Fruit fly (Drosophila melanogaster) whole organism, embryonic: ENCODE results near the gene Pgant8.

Experiments
- CG11723 ChIP-seq: fragments of 200-800 bp; sonication (Bioruptor generic); optimal IDR thresholded peaks from 2 replicates; lab custom pipeline; 2017; ENCODE audit warnings: missing biosample characterization, mild to moderate bottlenecking, missing genetic modification characterization
- CG12155 ChIP-seq: fragments of 200-800 bp; sonication (Bioruptor generic); optimal IDR thresholded peaks from 3 replicates; lab custom pipeline; 2016; ENCODE audit warnings: missing biosample characterization, missing genetic modification characterization
- CG1603 ChIP-seq: fragments of 200-800 bp; sonication (Bioruptor generic); optimal IDR thresholded peaks from 2 replicates; lab custom pipeline; 2019; ENCODE audit warnings: missing biosample characterization, mild to moderate bottlenecking, missing genetic modification characterization, moderate library complexity
- CG16813 ChIP-seq: fragments of 200-800 bp; sonication (Bioruptor generic); IDR thresholded peaks from 3 replicates; pipeline ENCODE4 v1.3.6; 2022; ENCODE audit warnings: missing biosample characterization, missing genetic modification characterization; ENCODE audit not compliant: partially characterized antibody
- CG3407 ChIP-seq: fragments of 200-800 bp; sonication (Bioruptor generic); optimal IDR thresholded peaks from 2 replicates; lab custom pipeline; 2018; ENCODE audit warnings: missing biosample characterization, mild to moderate bottlenecking, missing genetic modification characterization
- CG34224 ChIP-seq: fragments of 200-800 bp; sonication (Bioruptor generic); IDR thresholded peaks from 3 replicates; pipeline ENCODE4 v1.3.6; 2022; ENCODE audit warnings: missing biosample characterization, missing genetic modification characterization; ENCODE audit not compliant: partially characterized antibody
- CG34422 ChIP-seq: fragments of 200-800 bp; sonication (Bioruptor generic); IDR thresholded peaks from 3 replicates; pipeline ENCODE4 v1.3.6; 2022; ENCODE audit warnings: missing biosample characterization, missing genetic modification characterization
- CG4404 ChIP-seq: fragments of 200-800 bp; sonication (Bioruptor generic); IDR thresholded peaks from 2 replicates; pipeline ENCODE4 v1.3.6; 2022; ENCODE audit warnings: missing biosample characterization, missing genetic modification characterization
- CG6254 ChIP-seq: fragments of 200-800 bp; sonication (Bioruptor generic); optimal IDR thresholded peaks from 3 replicates; lab custom pipeline; 2017; ENCODE audit warnings: mild to moderate bottlenecking, missing biosample characterization, missing genetic modification reagents, missing genetic modification characterization
- CG6791 ChIP-seq: fragments of 200-800 bp; sonication (Bioruptor generic); IDR thresholded peaks from 3 replicates; pipeline ENCODE4 v1.3.6; 2022; ENCODE audit warnings: missing biosample characterization, missing genetic modification characterization; ENCODE audit not compliant: partially characterized antibody
- CG7271 ChIP-seq: fragments of 200-800 bp; sonication (Bioruptor generic); optimal IDR thresholded peaks from 2 replicates; lab custom pipeline; 2018; ENCODE audit warnings: missing biosample characterization, mild to moderate bottlenecking, missing genetic modification characterization, moderate library complexity
- CG7372 ChIP-seq: fragments of 200-800 bp; sonication (Bioruptor generic); IDR thresholded peaks from 2 replicates; pipeline ENCODE4 v1.3.6; 2022; ENCODE audit warnings: missing biosample characterization, missing genetic modification characterization
- CG7786 ChIP-seq: fragments of 200-800 bp; sonication (Bioruptor generic); optimal IDR thresholded peaks from 2 replicates; lab custom pipeline; 2016; ENCODE audit warnings: missing biosample characterization, missing genetic modification characterization
- CG7928 ChIP-seq: fragments of 200-800 bp; sonication (Bioruptor generic); optimal IDR thresholded peaks from 2 replicates; lab custom pipeline; 2017; ENCODE audit warnings: missing biosample characterization, mild to moderate bottlenecking, missing genetic modification characterization
- CG7963 ChIP-seq: fragments of 200-800 bp; sonication (Bioruptor generic); IDR thresholded peaks from 3 replicates; pipeline ENCODE4 v1.3.6; 2022; ENCODE audit warnings: missing biosample characterization, missing genetic modification characterization; ENCODE audit not compliant: partially characterized antibody
- Chrac-16 ChIP-seq: fragments of 200-800 bp; sonication (Bioruptor generic); optimal IDR thresholded peaks from 3 replicates; lab custom pipeline; 2016; ENCODE audit warnings: missing biosample characterization, missing genetic modification characterization
- CrebB ChIP-seq: fragments of 200-800 bp; sonication (Bioruptor generic); optimal IDR thresholded peaks from 3 replicates; lab custom pipeline; 2018; ENCODE audit warnings: missing biosample characterization, mild to moderate bottlenecking, missing genetic modification characterization
- Doc3 ChIP-seq: fragments of 200-800 bp; sonication (Bioruptor generic); IDR thresholded peaks from 3 replicates; pipeline ENCODE4 v1.3.6; 2022; ENCODE audit warnings: missing biosample characterization, missing genetic modification characterization; ENCODE audit not compliant: partially characterized antibody
- Hr51 ChIP-seq, 2 experiments: fragments of 200-800 bp; sonication (Bioruptor generic); optimal IDR thresholded peaks; 2 replicates in 1 of 2; 3 replicates in 1 of 2; lab custom pipeline; 2016 to 2018; ENCODE audit warnings: missing biosample characterization in 2 of 2, missing genetic modification characterization in 2 of 2, mild to moderate bottlenecking in 1 of 2, moderate library complexity in 1 of 2
- MBD-R2 ChIP-seq: fragments of 200-800 bp; sonication (Bioruptor generic); IDR thresholded peaks from 2 replicates; pipeline ENCODE4 v1.3.6; 2022; ENCODE audit warnings: missing biosample characterization, missing genetic modification characterization
- Med ChIP-seq: fragments of 200-800 bp; sonication (Bioruptor generic); peaks from one replicate; lab custom pipeline; 2016; ENCODE audit warnings: missing biosample characterization, missing genetic modification characterization, mild to moderate bottlenecking, inconsistent platforms, moderate library complexity
- NC2α ChIP-seq: fragments of 200-800 bp; sonication (Bioruptor generic); optimal IDR thresholded peaks from 2 replicates; lab custom pipeline; 2016; ENCODE audit warnings: missing biosample characterization, missing genetic modification characterization
- NfI ChIP-seq: fragments of 200-800 bp; sonication (Bioruptor generic); optimal IDR thresholded peaks from 3 replicates; lab custom pipeline; 2018; ENCODE audit warnings: missing biosample characterization, mild to moderate bottlenecking, missing genetic modification characterization, moderate library complexity
- Oaz ChIP-seq: fragments of 200-800 bp; sonication (Bioruptor generic); IDR thresholded peaks from 2 replicates; pipeline ENCODE4 v1.3.6; 2022; ENCODE audit warnings: missing biosample characterization, missing genetic modification characterization
- Pdp1 ChIP-seq, 2 experiments: fragments of 200-800 bp; sonication (Bioruptor generic); optimal IDR thresholded peaks; 3 replicates each; lab custom pipeline; 2016; ENCODE audit warnings: missing biosample characterization in 2 of 2, missing genetic modification characterization in 2 of 2, mild to moderate bottlenecking in 1 of 2, moderate library complexity in 1 of 2
- Spps ChIP-seq: fragments of 200-800 bp; sonication (Bioruptor generic); optimal IDR thresholded peaks from 2 replicates; lab custom pipeline; 2018; ENCODE audit warnings: missing biosample characterization, mild to moderate bottlenecking, missing genetic modification characterization
- Sry-β ChIP-seq: fragments of 200-800 bp; sonication (Bioruptor generic); optimal IDR thresholded peaks from 2 replicates; lab custom pipeline; 2018; ENCODE audit warnings: missing biosample characterization, mild to moderate bottlenecking, missing genetic modification characterization, moderate library complexity
- Stat92E ChIP-seq, 3 experiments: fragments of >200 bp in 2 of 3; fragments of 200-800 bp in 1 of 3; sonication (Bioruptor generic) in 1 of 3; optimal IDR thresholded peaks; 2 replicates each; lab custom pipeline; 2017 to 2019; ENCODE audit warnings: missing biosample characterization in 3 of 3, missing genetic modification characterization in 3 of 3, mild to moderate bottlenecking in 1 of 3, moderate library complexity in 1 of 3
- Taf1 ChIP-seq: fragments of 200-800 bp; sonication (Bioruptor generic); IDR thresholded peaks from 2 replicates; pipeline ENCODE4 v1.3.6; 2022; ENCODE audit warnings: missing biosample characterization, missing genetic modification characterization
- ab ChIP-seq: fragments of 200-800 bp; sonication (Bioruptor generic); optimal IDR thresholded peaks from 2 replicates; lab custom pipeline; 2016; ENCODE audit warnings: missing biosample characterization, missing genetic modification characterization
- aop ChIP-seq: fragments of 200-800 bp; sonication (Bioruptor generic); IDR thresholded peaks from 2 replicates; pipeline ENCODE4 v1.3.6; 2022; ENCODE audit warnings: missing biosample characterization, missing genetic modification characterization
- az2 ChIP-seq: fragments of 200-800 bp; sonication (Bioruptor generic); optimal IDR thresholded peaks from 3 replicates; lab custom pipeline; 2016; ENCODE audit warnings: missing biosample characterization, missing genetic modification characterization
- ci ChIP-seq: fragments of 200-800 bp; sonication (Bioruptor generic); IDR thresholded peaks from 3 replicates; pipeline ENCODE4 v1.3.6; 2022; ENCODE audit warnings: missing biosample characterization, missing genetic modification characterization
- dmrt11E ChIP-seq: fragments of 200-800 bp; sonication (Bioruptor generic); optimal IDR thresholded peaks from 3 replicates; lab custom pipeline; 2018; ENCODE audit warnings: missing biosample characterization, mild to moderate bottlenecking, missing genetic modification characterization, moderate library complexity
- fd102C ChIP-seq: fragments of 200-800 bp; sonication (Bioruptor generic); optimal IDR thresholded peaks from 2 replicates; lab custom pipeline; 2018; ENCODE audit warnings: missing biosample characterization, mild to moderate bottlenecking, missing genetic modification characterization, moderate library complexity
- gsb ChIP-seq: fragments of 200-800 bp; sonication (Bioruptor generic); IDR thresholded peaks from 2 replicates; pipeline ENCODE4 v1.3.6; 2022; ENCODE audit warnings: missing biosample characterization, missing genetic modification characterization
- her ChIP-seq: fragments of 200-800 bp; sonication (Bioruptor generic); optimal IDR thresholded peaks from 2 replicates; lab custom pipeline; 2016; ENCODE audit warnings: missing biosample characterization, missing genetic modification characterization
- kah ChIP-seq: fragments of 200-800 bp; sonication (Bioruptor generic); optimal IDR thresholded peaks from 2 replicates; lab custom pipeline; 2018; ENCODE audit warnings: missing biosample characterization, mild to moderate bottlenecking, missing genetic modification characterization
- lov ChIP-seq, 2 experiments: fragments of 200-800 bp in 1 of 2; fragments of >200 bp in 1 of 2; sonication (Bioruptor generic) in 1 of 2; IDR thresholded peaks in 1 of 2; optimal IDR thresholded peaks in 1 of 2; 2 replicates in 1 of 2; 3 replicates in 1 of 2; pipeline versions ENCODE4 v1.3.6 to Lab custom; 2017 to 2022; ENCODE audit warnings: missing biosample characterization in 1 of 2, missing genetic modification characterization in 1 of 2
- onecut ChIP-seq: fragments of 200-800 bp; sonication (Bioruptor generic); IDR thresholded peaks from 2 replicates; pipeline ENCODE4 v1.3.6; 2022; ENCODE audit warnings: missing biosample characterization, missing genetic modification characterization
- pita ChIP-seq: fragments of 200-800 bp; sonication (Bioruptor generic); optimal IDR thresholded peaks from 2 replicates; lab custom pipeline; 2017; ENCODE audit warnings: missing biosample characterization, mild to moderate bottlenecking, missing genetic modification characterization
- pum ChIP-seq: fragments of 200-800 bp; sonication (Bioruptor generic); optimal IDR thresholded peaks from 2 replicates; lab custom pipeline; 2016; ENCODE audit warnings: missing biosample characterization, missing genetic modification characterization
- ranshi ChIP-seq: fragments of 200-800 bp; sonication (Bioruptor generic); IDR thresholded peaks from 2 replicates; pipeline ENCODE4 v1.3.6; 2022; ENCODE audit warnings: missing biosample characterization, missing genetic modification characterization
- sisA ChIP-seq: fragments of 200-800 bp; sonication (Bioruptor generic); IDR thresholded peaks from 2 replicates; pipeline ENCODE4 v1.3.6; 2022; ENCODE audit warnings: missing biosample characterization, missing genetic modification characterization
- sna ChIP-seq: fragments of 200-800 bp; sonication (Bioruptor generic); IDR thresholded peaks from 2 replicates; pipeline ENCODE4 v1.3.6; 2022; ENCODE audit warnings: missing biosample characterization, missing genetic modification characterization; ENCODE audit not compliant: partially characterized antibody
- trh ChIP-seq: fragments of 200-800 bp; sonication (Bioruptor generic); optimal IDR thresholded peaks from 2 replicates; lab custom pipeline; 2016; ENCODE audit warnings: missing biosample characterization, missing genetic modification characterization
- tup ChIP-seq: fragments of 200-800 bp; sonication (Bioruptor generic); optimal IDR thresholded peaks from 2 replicates; lab custom pipeline; 2016; ENCODE audit warnings: missing biosample characterization, mild to moderate bottlenecking, missing genetic modification characterization, moderate library complexity
- wor ChIP-seq: fragments of 200-800 bp; sonication (Bioruptor generic); IDR thresholded peaks from 2 replicates; pipeline ENCODE4 v1.3.6; 2022; ENCODE audit warnings: missing biosample characterization, missing genetic modification characterization

The Pgant8 gene

dm6 chr3L:15713932-15714492, 30.3 kb downstream of the Pgant8 start (continued):
- TF ChIP-seq CG1603 (tag; lab: Kevin White, UChicago) (peak; percentile 67), gsb (GFP tag; lab: Robert Waterston, UW) (peak; percentile 50; the same call in 1 of the 2 replicates), NfI (peak; percentile 23), CG34422 (no peak), CG4404 (GFP tag; lab: Robert Waterston, UW) (0 out of 2 replicates have a peak, but pooled peaks have one; percentile 11), Taf1 (GFP tag; lab: Robert Waterston, UW) (no peak), her (GFP tag; lab: Kevin White, UChicago) (peak; percentile 57), sisA (GFP tag; lab: Robert Waterston, UW) (no peak), CG12155 (GFP tag; lab: Kevin White, UChicago) (no peak), CG7928 (GFP tag; lab: Kevin White, UChicago) (no peak), Doc3 (GFP tag; lab: Robert Waterston, UW) (no peak), Spps (no peak), CrebB (tag; lab: Kevin White, UChicago) (peak; percentile 67), CG7372 (GFP tag; lab: Robert Waterston, UW) (no peak), pum (peak; percentile 42), az2 (peak; percentile 17), trh (GFP tag; lab: Kevin White, UChicago) (peak; percentile 59), Stat92E (GFP tag; optimal IDR thresholded peaks at IDR 0.05; lab: Kevin White, UChicago) (no peak), CG3407 (GFP tag; lab: Kevin White, UChicago) (peak; percentile 77), CG16813 (GFP tag; lab: Robert Waterston, UW) (no peak), Hr51 (GFP tag; optimal IDR thresholded peaks at IDR 0.05; lab: Kevin White, UChicago) (peak in 1 of 2 experiments; percentile 39), pita (GFP tag; lab: Kevin White, UChicago) (no peak), Oaz (GFP tag; lab: Robert Waterston, UW) (no peak), Med (GFP tag; lab: Kevin White, UChicago) (peak; percentile 91), tup (GFP tag; lab: Kevin White, UChicago) (peak; percentile 40), onecut (peak; percentile 50; the same call in 1 of the 2 replicates), ab (GFP tag; lab: Kevin White, UChicago) (no peak), kah (GFP tag; lab: Kevin White, UChicago) (no peak), ci (GFP tag; lab: Robert Waterston, UW) (peak; percentile 68), Pdp1 (GFP tag; optimal IDR thresholded peaks at IDR 0.05; lab: Kevin White, UChicago) (peak; percentile 15 to 51), aop (no peak), Chrac-16 (GFP tag; lab: Kevin White, UChicago) (no peak), sna (GFP tag; lab: Robert Waterston, UW) (no peak), CG34224 (GFP tag; lab: Robert Waterston, UW) (no peak), fd102C (GFP tag; lab: Kevin White, UChicago) (peak; percentile 85), CG7786 (GFP tag; lab: Kevin White, UChicago) (peak; percentile 7), ranshi (peak; percentile 55; the same call in 1 of the 2 replicates), CG7963 (GFP tag; lab: Robert Waterston, UW) (no peak), CG11723 (GFP tag; lab: Kevin White, UChicago) (peak; percentile 29), dmrt11E (tag; lab: Kevin White, UChicago) (peak; percentile 40), CG6254 (GFP tag; lab: Kevin White, UChicago) (peak; percentile 31), Sry-β (GFP tag; lab: Kevin White, UChicago) (no peak), CG6791 (GFP tag; lab: Robert Waterston, UW) (no peak), CG7271 (tag; lab: Kevin White, UChicago) (peak; percentile 64), lov (optimal IDR thresholded peaks at IDR 0.05; lab: Kevin White, UChicago) (no peak), lov (GFP tag; IDR thresholded peaks at IDR 0.05; lab: Robert Waterston, UW) (peak; percentile 77; the same call in 2 of the 3 replicates), NC2α (GFP tag; lab: Kevin White, UChicago) (peak; percentile 61), MBD-R2 (no peak; the same call in 1 of the 2 replicates), wor (GFP tag; lab: Robert Waterston, UW) (no peak)
